Worm (Caenorhabditis elegans) whole organism, early embryonic: ENCODE results near the gene sut-1.

Source experiments
- F13C5.2 ChIP-seq: sonication (generic microtip); optimal IDR thresholded peaks from 2 replicates; lab custom pipeline; 2017; ENCODE audit warnings: mild to moderate bottlenecking, missing genetic modification characterization, inconsistent platforms, missing compliant biosample characterization
- ama-1 ChIP-seq: fragments of 150-350 bp; optimal IDR thresholded peaks from 2 replicates; lab custom pipeline; 2014

DNA sequence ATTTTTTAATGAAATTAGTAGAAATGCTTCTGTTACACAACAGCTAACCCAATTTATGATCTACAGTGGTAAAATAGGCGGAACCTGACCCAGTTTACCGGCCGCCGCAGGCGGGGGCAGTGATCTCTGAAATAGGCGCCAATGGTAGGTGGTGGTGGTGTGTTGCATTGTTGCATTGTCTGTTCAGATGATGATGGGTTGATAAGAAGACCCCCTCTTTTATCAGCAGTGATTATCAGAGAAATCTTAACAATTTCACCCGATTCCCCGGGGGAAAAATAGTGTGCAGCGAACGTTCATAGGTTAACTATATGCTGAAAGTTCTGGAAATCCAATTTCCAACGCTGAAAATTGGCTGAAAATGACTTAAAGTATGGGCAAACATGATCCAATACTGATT lies 15.6 kb upstream of the sut-1 start:
- no peak for TF ChIP-seq F13C5.2 (tag; lab: Kevin White, UChicago)
- no peak for TF ChIP-seq ama-1 (lab: Kevin White, UChicago)
